Fruit fly (Drosophila melanogaster) whole organism, embryonic: Measurements from ENCODE around the gene CG14667.
A peak's percentile ranks its signal among the peaks of the same experiment; 100 is the strongest.

ENCODE experiments used
- Antp ChIP-seq: fragments of 200-800 bp; sonication (Bioruptor generic); optimal IDR thresholded peaks from 3 replicates; lab custom pipeline; 2016; ENCODE audit warnings: missing biosample characterization, missing genetic modification characterization
- C15 ChIP-seq: fragments of 200-800 bp; sonication (Bioruptor generic); IDR thresholded peaks from 3 replicates; pipeline ENCODE4 v1.3.6; 2022; ENCODE audit warnings: missing biosample characterization, missing genetic modification characterization
- CG10462 ChIP-seq: fragments of 200-800 bp; sonication (Bioruptor generic); optimal IDR thresholded peaks from 2 replicates; lab custom pipeline; 2016; ENCODE audit warnings: missing biosample characterization, missing genetic modification characterization
- CG11093 ChIP-seq: fragments of 200-800 bp; sonication (Bioruptor generic); IDR thresholded peaks from 3 replicates; pipeline ENCODE4 v1.3.6; 2022; ENCODE audit warnings: missing biosample characterization, missing genetic modification characterization
- CG11723 ChIP-seq: fragments of 200-800 bp; sonication (Bioruptor generic); optimal IDR thresholded peaks from 2 replicates; lab custom pipeline; 2017; ENCODE audit warnings: missing biosample characterization, mild to moderate bottlenecking, missing genetic modification characterization
- CG1529 ChIP-seq: fragments of 200-800 bp; sonication (Bioruptor generic); optimal IDR thresholded peaks from 3 replicates; lab custom pipeline; 2018; ENCODE audit warnings: missing biosample characterization, missing genetic modification characterization
- CG15696 ChIP-seq: fragments of 200-800 bp; sonication (Bioruptor generic); optimal IDR thresholded peaks from 2 replicates; lab custom pipeline; 2019; ENCODE audit warnings: missing biosample characterization, mild to moderate bottlenecking, missing genetic modification characterization, moderate library complexity
- CG1647 ChIP-seq: fragments of 200-800 bp; sonication (Bioruptor generic); optimal IDR thresholded peaks from 3 replicates; lab custom pipeline; 2016; ENCODE audit warnings: missing biosample characterization, missing genetic modification characterization
- CG17568 ChIP-seq: fragments of 200-800 bp; sonication (Bioruptor generic); optimal IDR thresholded peaks from 2 replicates; lab custom pipeline; 2018; ENCODE audit warnings: missing biosample characterization, mild to moderate bottlenecking, missing genetic modification characterization, moderate library complexity
- CG18764 ChIP-seq: fragments of 200-800 bp; sonication (Bioruptor generic); optimal IDR thresholded peaks from 3 replicates; lab custom pipeline; 2016; ENCODE audit warnings: missing biosample characterization, missing genetic modification characterization
- CG2678 ChIP-seq: fragments of 200-800 bp; sonication (Bioruptor generic); optimal IDR thresholded peaks from 3 replicates; lab custom pipeline; 2019; ENCODE audit warnings: missing biosample characterization, mild to moderate bottlenecking, missing genetic modification characterization, moderate library complexity
- CG32767 ChIP-seq: fragments of 200-800 bp; sonication (Bioruptor generic); IDR thresholded peaks from 2 replicates; pipeline ENCODE4 v1.3.6; 2022; ENCODE audit warnings: missing biosample characterization, missing genetic modification characterization
- CG3407 ChIP-seq: fragments of 200-800 bp; sonication (Bioruptor generic); optimal IDR thresholded peaks from 2 replicates; lab custom pipeline; 2018; ENCODE audit warnings: missing biosample characterization, mild to moderate bottlenecking, missing genetic modification characterization
- CG4424 ChIP-seq: fragments of 200-800 bp; sonication (Bioruptor generic); optimal IDR thresholded peaks from 3 replicates; lab custom pipeline; 2016; ENCODE audit warnings: missing biosample characterization, missing genetic modification characterization
- CG4707 ChIP-seq: fragments of 200-800 bp; sonication (Bioruptor generic); optimal IDR thresholded peaks from 2 replicates; lab custom pipeline; 2018; ENCODE audit warnings: missing biosample characterization, mild to moderate bottlenecking, missing genetic modification characterization, moderate library complexity
- CG7372 ChIP-seq: fragments of 200-800 bp; sonication (Bioruptor generic); IDR thresholded peaks from 2 replicates; pipeline ENCODE4 v1.3.6; 2022; ENCODE audit warnings: missing biosample characterization, missing genetic modification characterization
- CG8290 ChIP-seq, 3 experiments: fragments of 200-800 bp; sonication (Bioruptor generic); optimal IDR thresholded peaks; 2 replicates each; lab custom pipeline; 2016 to 2019; ENCODE audit warnings: missing biosample characterization in 3 of 3, missing genetic modification characterization in 3 of 3, mild to moderate bottlenecking in 2 of 3, moderate library complexity in 1 of 3
- D19A ChIP-seq: fragments of 200-800 bp; optimal IDR thresholded peaks from 3 replicates; lab custom pipeline; 2019; ENCODE audit warnings: missing biosample characterization, mild to moderate bottlenecking, missing genetic modification characterization, moderate library complexity
- Dad ChIP-seq: fragments of 200-800 bp; sonication (Bioruptor generic); optimal IDR thresholded peaks from 3 replicates; lab custom pipeline; 2016; ENCODE audit warnings: missing biosample characterization, missing genetic modification characterization
- ERR ChIP-seq: fragments of 200-800 bp; sonication (Bioruptor generic); optimal IDR thresholded peaks from 2 replicates; lab custom pipeline; 2016; ENCODE audit warnings: missing biosample characterization, missing genetic modification characterization
- Ets65A ChIP-seq: fragments of 200-800 bp; sonication (Bioruptor generic); peaks from one replicate; lab custom pipeline; 2016; ENCODE audit warnings: missing biosample characterization, missing genetic modification characterization
- Fer2 ChIP-seq: fragments of 200-800 bp; sonication (Bioruptor generic); optimal IDR thresholded peaks from 2 replicates; lab custom pipeline; 2018; ENCODE audit warnings: missing biosample characterization, mild to moderate bottlenecking, missing genetic modification characterization, moderate library complexity
- HHEX ChIP-seq: fragments of 200-800 bp; sonication (Bioruptor generic); optimal IDR thresholded peaks from 3 replicates; lab custom pipeline; 2017; ENCODE audit warnings: missing biosample characterization, mild to moderate bottlenecking, missing genetic modification characterization, missing genetic modification reagents
- Hmr ChIP-seq: fragments of 200-800 bp; sonication (Bioruptor generic); optimal IDR thresholded peaks from 3 replicates; lab custom pipeline; 2017; ENCODE audit warnings: mild to moderate bottlenecking, missing biosample characterization, missing genetic modification reagents, missing genetic modification characterization
- Hr3 ChIP-seq: fragments of 200-800 bp; sonication (Bioruptor generic); optimal IDR thresholded peaks from 3 replicates; lab custom pipeline; 2016; ENCODE audit warnings: missing biosample characterization, missing genetic modification characterization
- MTF-1 ChIP-seq: fragments of 200-800 bp; sonication (Bioruptor generic); optimal IDR thresholded peaks from 2 replicates; lab custom pipeline; 2018; ENCODE audit warnings: missing biosample characterization, mild to moderate bottlenecking, missing genetic modification characterization, borderline replicate concordance
- PHDP ChIP-seq: fragments of 200-800 bp; sonication (Bioruptor generic); optimal IDR thresholded peaks from 3 replicates; lab custom pipeline; 2018; ENCODE audit warnings: missing biosample characterization, mild to moderate bottlenecking, missing genetic modification characterization, moderate library complexity
- Ravus ChIP-seq: fragments of 200-800 bp; sonication (Bioruptor generic); IDR thresholded peaks from 2 replicates; pipeline ENCODE4 v1.3.6; 2022; ENCODE audit warnings: missing biosample characterization, missing genetic modification characterization
- Scr ChIP-seq: fragments of 200-800 bp; sonication (Bioruptor generic); IDR thresholded peaks from 2 replicates; pipeline ENCODE4 v1.3.6; 2022; ENCODE audit warnings: missing biosample characterization, missing genetic modification characterization; ENCODE audit not compliant: partially characterized antibody
- Sry-δ ChIP-seq: fragments of 200-800 bp; sonication (Bioruptor generic); optimal IDR thresholded peaks from 2 replicates; lab custom pipeline; 2016; ENCODE audit warnings: missing biosample characterization, missing genetic modification characterization
- Stat92E ChIP-seq, 3 experiments: fragments of >200 bp in 2 of 3; fragments of 200-800 bp in 1 of 3; sonication (Bioruptor generic) in 1 of 3; optimal IDR thresholded peaks; 2 replicates each; lab custom pipeline; 2017 to 2019; ENCODE audit warnings: missing biosample characterization in 3 of 3, missing genetic modification characterization in 3 of 3, mild to moderate bottlenecking in 1 of 3, moderate library complexity in 1 of 3
- Usf ChIP-seq: fragments of 200-800 bp; sonication (Bioruptor generic); optimal IDR thresholded peaks from 2 replicates; lab custom pipeline; 2017; ENCODE audit warnings: missing genotype, missing biosample characterization, missing genetic modification characterization
- ash1 ChIP-seq: fragments of 200-800 bp; sonication (Bioruptor generic); optimal IDR thresholded peaks from 2 replicates; lab custom pipeline; 2018; ENCODE audit warnings: missing biosample characterization, mild to moderate bottlenecking, missing genetic modification characterization
- br ChIP-seq: fragments of >200 bp; optimal IDR thresholded peaks from 2 replicates; lab custom pipeline; 2017
- chinmo ChIP-seq: fragments of 200-800 bp; sonication (Bioruptor generic); IDR thresholded peaks from 4 replicates; pipeline ENCODE4 v1.3.6; 2022; ENCODE audit warnings: missing biosample characterization, missing genetic modification characterization; ENCODE audit not compliant: partially characterized antibody
- dati ChIP-seq: fragments of 200-800 bp; sonication (Bioruptor generic); IDR thresholded peaks from 2 replicates; pipeline ENCODE4 v1.3.6; 2022; ENCODE audit warnings: missing biosample characterization, missing genetic modification characterization
- en ChIP-seq: fragments of 200-800 bp; sonication (Bioruptor generic); optimal IDR thresholded peaks from 2 replicates; lab custom pipeline; 2016; ENCODE audit warnings: missing biosample characterization, missing genetic modification characterization
- fd96Cb ChIP-seq: fragments of 200-800 bp; sonication (Bioruptor generic); optimal IDR thresholded peaks from 2 replicates; lab custom pipeline; 2018; ENCODE audit warnings: missing biosample characterization, mild to moderate bottlenecking, missing genetic modification characterization, moderate library complexity
- fu2 ChIP-seq: fragments of 200-800 bp; sonication (Bioruptor generic); optimal IDR thresholded peaks from 2 replicates; lab custom pipeline; 2016; ENCODE audit warnings: missing biosample characterization, missing genetic modification characterization
- gsb-n ChIP-seq: fragments of 200-800 bp; sonication (Bioruptor generic); optimal IDR thresholded peaks from 3 replicates; lab custom pipeline; 2018; ENCODE audit warnings: missing biosample characterization, mild to moderate bottlenecking, missing genetic modification characterization
- ham ChIP-seq: fragments of 200-800 bp; sonication (Bioruptor generic); IDR thresholded peaks from 2 replicates; pipeline ENCODE4 v1.3.6; 2022; ENCODE audit warnings: missing biosample characterization, missing genetic modification characterization
- org-1 ChIP-seq: fragments of 200-800 bp; sonication (Bioruptor generic); optimal IDR thresholded peaks from 2 replicates; lab custom pipeline; 2017; ENCODE audit warnings: missing biosample characterization, missing genetic modification characterization
- pan ChIP-seq, 4 experiments: fragments of >200 bp in 3 of 4; fragments of 200-800 bp in 1 of 4; sonication (Bioruptor generic) in 1 of 4; optimal IDR thresholded peaks in 3 of 4; IDR thresholded peaks in 1 of 4; 2 replicates each; pipeline versions ENCODE4 v1.3.6 to Lab custom; 2017 to 2022; ENCODE audit warnings: missing biosample characterization in 2 of 4, missing genetic modification characterization in 2 of 4, mixed read lengths in 1 of 4
- slou ChIP-seq: fragments of 200-800 bp; sonication (Bioruptor generic); optimal IDR thresholded peaks from 3 replicates; lab custom pipeline; 2016; ENCODE audit warnings: missing biosample characterization, missing genetic modification characterization
- ssp ChIP-seq: fragments of 200-800 bp; sonication (Bioruptor generic); IDR thresholded peaks from 2 replicates; pipeline ENCODE4 v1.3.6; 2022; ENCODE audit warnings: missing biosample characterization, missing genetic modification characterization
- tgo ChIP-seq: fragments of 200-800 bp; sonication (Bioruptor generic); IDR thresholded peaks from 3 replicates; pipeline ENCODE4 v1.3.6; 2022; ENCODE audit warnings: missing biosample characterization, missing genetic modification characterization
- vnd ChIP-seq: fragments of 200-800 bp; sonication (Bioruptor generic); IDR thresholded peaks from 3 replicates; pipeline ENCODE4 v1.3.6; 2022; ENCODE audit warnings: missing biosample characterization, missing genetic modification characterization; ENCODE audit not compliant: partially characterized antibody
- wor ChIP-seq: fragments of 200-800 bp; sonication (Bioruptor generic); IDR thresholded peaks from 2 replicates; pipeline ENCODE4 v1.3.6; 2022; ENCODE audit warnings: missing biosample characterization, missing genetic modification characterization

CG14667 gene

DNA sequence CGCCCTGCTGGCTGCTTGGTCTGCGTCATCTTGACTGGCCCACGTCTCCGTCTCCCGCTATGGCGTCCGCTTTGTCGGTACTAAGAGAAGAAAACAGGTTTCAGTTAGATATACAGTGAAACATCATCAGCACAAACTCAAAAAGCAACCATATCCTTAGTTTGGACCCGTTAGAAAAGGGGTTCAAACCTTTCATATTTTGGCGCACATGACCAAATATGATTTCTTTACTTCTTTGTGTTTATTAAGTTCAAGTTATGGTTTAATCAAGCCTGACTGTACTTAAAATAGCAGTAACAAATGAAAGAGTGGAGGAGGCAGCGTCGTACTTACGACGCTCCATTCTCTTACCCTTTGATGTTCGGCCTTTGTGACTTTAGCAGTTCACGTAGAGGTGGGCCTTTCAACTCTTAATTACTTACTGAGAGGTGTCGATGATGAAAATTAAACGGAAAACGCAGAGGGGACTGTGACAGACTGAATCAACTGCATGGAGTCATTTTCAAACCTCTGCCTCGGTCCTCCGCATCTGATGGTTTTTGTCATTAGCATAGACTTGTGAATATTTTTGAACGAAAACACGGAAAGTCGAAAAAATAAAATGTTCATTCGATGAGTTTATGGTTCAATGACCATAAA, 13.0 kb upstream of the CG14667 start (continued):
- TF ChIP-seq CG1647 (GFP tag; lab: Kevin White, UChicago) (peak; percentile 68), MTF-1 (peak; percentile 68), Usf (GFP tag; lab: Kevin White, UChicago) (peak; percentile 46), D19A (tag; lab: Kevin White, UChicago) (peak; percentile 66), Fer2 (tag; lab: Kevin White, UChicago) (peak; percentile 39), C15 (GFP tag; lab: Robert Waterston, UW) (peak; percentile 72; the same call in 1 of the 3 replicates), fd96Cb (tag; lab: Kevin White, UChicago) (peak; percentile 81), Sry-δ (GFP tag; lab: Kevin White, UChicago) (peak; percentile 42), CG18764 (GFP tag; lab: Kevin White, UChicago) (peak; percentile 58), Hr3 (GFP tag; lab: Kevin White, UChicago) (peak; percentile 54), CG8290 (GFP tag; optimal IDR thresholded peaks at IDR 0.05; lab: Kevin White, UChicago) (no peak), CG8290 (tag; optimal IDR thresholded peaks at IDR 0.05; lab: Kevin White, UChicago) (peak in 1 of 2 experiments; percentile 87), HHEX (GFP tag; lab: Kevin White, UChicago) (peak; percentile 76), CG11723 (GFP tag; lab: Kevin White, UChicago) (peak; percentile 66), org-1 (GFP tag; lab: Kevin White, UChicago) (peak; percentile 81), slou (GFP tag; lab: Kevin White, UChicago) (no peak), vnd (GFP tag; lab: Robert Waterston, UW) (0 out of 3 replicates have a peak, but pooled peaks have one; percentile 29), Dad (GFP tag; lab: Kevin White, UChicago) (peak; percentile 78), Stat92E (GFP tag; optimal IDR thresholded peaks at IDR 0.05; lab: Kevin White, UChicago) (no peak), CG2678 (tag; lab: Kevin White, UChicago) (peak; percentile 87), CG7372 (GFP tag; lab: Robert Waterston, UW) (peak; percentile 79), ERR (GFP tag; lab: Kevin White, UChicago) (peak; percentile 77), gsb-n (tag; lab: Kevin White, UChicago) (peak; percentile 56), PHDP (tag; lab: Kevin White, UChicago) (peak; percentile 79), wor (GFP tag; lab: Robert Waterston, UW) (peak; percentile 42; the same call in 1 of the 2 replicates), Hmr (GFP tag; lab: Kevin White, UChicago) (peak; percentile 82), CG3407 (GFP tag; lab: Kevin White, UChicago) (peak; percentile 58), CG4707 (GFP tag; lab: Kevin White, UChicago) (peak; percentile 40), CG17568 (no peak), pan (optimal IDR thresholded peaks at IDR 0.05; lab: Kevin White, UChicago) (no peak), pan (GFP tag; optimal IDR thresholded peaks at IDR 0.05 in 1 of 2, IDR thresholded peaks at IDR 0.05 in 1 of 2) (peak in 1 of 2 experiments; percentile 89), CG32767 (peak; percentile 78; the same call in 1 of the 2 replicates), fu2 (GFP tag; lab: Kevin White, UChicago) (peak; percentile 70), CG4424 (GFP tag; lab: Kevin White, UChicago) (peak; percentile 83), ssp (GFP tag; lab: Robert Waterston, UW) (peak; percentile 65), br (no peak), Scr (0 out of 2 replicates have a peak, but pooled peaks have one; percentile 19), Ravus (GFP tag; lab: Robert Waterston, UW) (peak; percentile 50; the same call in 1 of the 2 replicates), en (GFP tag; lab: Kevin White, UChicago) (peak; percentile 54), CG10462 (GFP tag; lab: Kevin White, UChicago) (peak; percentile 60), CG11093 (peak; percentile 82), tgo (peak; percentile 81), ham (no peak), CG15696 (tag; lab: Kevin White, UChicago) (peak; percentile 35), ash1 (GFP tag; lab: Kevin White, UChicago) (peak; percentile 46), dati (GFP tag; lab: Robert Waterston, UW) (peak; percentile 39; the same call in 1 of the 2 replicates), chinmo (GFP tag; lab: Robert Waterston, UW) (0 out of 4 replicates have a peak, but pooled peaks have one; percentile 67), Antp (peak; percentile 91), Ets65A (GFP tag; lab: Kevin White, UChicago) (peak; percentile 97), CG1529 (GFP tag; lab: Kevin White, UChicago) (peak; percentile 56)
